Worm (Caenorhabditis elegans): ENCODE measurements around the gene acs-4.

Gene acs-4

ce11 chrIII:7162065-7162762, 5.4 kb upstream of the acs-4 start, which contains the start of the genes syf-2 and K04G7.1 (continued):
- peak; percentile 83 for TF ChIP-seq jun-1 (tag; optimal IDR thresholded peaks at IDR 0.05)
- TF ChIP-seq skn-1 (tag; optimal IDR thresholded peaks at IDR 0.05) = peak; percentile 79
- TF ChIP-seq fkh-10 (GFP tag; optimal IDR thresholded peaks at IDR 0.05) = peak; percentile 85
- TF ChIP-seq pqm-1 (tag; optimal IDR thresholded peaks at IDR 0.05) = peak; percentile 29
- peak; percentile 20 for TF ChIP-seq ZK546.5 (tag; optimal IDR thresholded peaks at IDR 0.05)
- TF ChIP-seq fos-1 (tag; optimal IDR thresholded peaks at IDR 0.05) = no peak

ce11 chrIII:7165276-7165675, 2.4 kb upstream of the acs-4 start:
- TF ChIP-seq lin-39 (tag; optimal IDR thresholded peaks at IDR 0.05) (no peak), egl-27 (tag; optimal IDR thresholded peaks at IDR 0.05) (no peak), mdl-1 (tag; optimal IDR thresholded peaks at IDR 0.05) (no peak), nhr-237 (tag; optimal IDR thresholded peaks at IDR 0.05) (no peak), hmg-11 (tag; optimal IDR thresholded peaks at IDR 0.05) (no peak), nhr-11 (tag; optimal IDR thresholded peaks at IDR 0.05) (no peak), nhr-25 (tag; optimal IDR thresholded peaks at IDR 0.05) (no peak), tbx-2 (tag; optimal IDR thresholded peaks at IDR 0.05) (no peak), nhr-28 (tag; optimal IDR thresholded peaks at IDR 0.05) (no peak), jun-1 (tag; optimal IDR thresholded peaks at IDR 0.05) (no peak), unc-62 (GFP tag; optimal IDR thresholded peaks at IDR 0.05) (no peak), daf-12 (tag; optimal IDR thresholded peaks at IDR 0.05) (no peak), lsy-12 (tag; optimal IDR thresholded peaks at IDR 0.05) (no peak), unc-39 (tag; optimal IDR thresholded peaks at IDR 0.05) (no peak), fkh-2 (tag; optimal IDR thresholded peaks at IDR 0.05) (no peak), ZK546.5 (tag; optimal IDR thresholded peaks at IDR 0.05) (no peak)

ce11 chrIII:7165816-7166229, 1.8 kb upstream of the acs-4 start:
- TF ChIP-seq lsy-12 (tag; optimal IDR thresholded peaks at IDR 0.05) (peak; percentile 27), lin-15B (tag; optimal IDR thresholded peaks at IDR 0.05) (peak; percentile 42), skn-1 (tag; optimal IDR thresholded peaks at IDR 0.05) (peak; percentile 72), lin-39 (tag; optimal IDR thresholded peaks at IDR 0.05) (peak; percentile 5), egl-5 (tag; optimal IDR thresholded peaks at IDR 0.05) (peak; percentile 44), pha-4 (tag; optimal IDR thresholded peaks at IDR 0.05) (peak; percentile 70), pqm-1 (tag; optimal IDR thresholded peaks at IDR 0.05) (peak; percentile 97), fos-1 (tag; optimal IDR thresholded peaks at IDR 0.05) (peak; percentile 18), nhr-77 (tag; optimal IDR thresholded peaks at IDR 0.05) (no peak), mdl-1 (tag; optimal IDR thresholded peaks at IDR 0.05) (peak; percentile 58), ceh-16 (tag; optimal IDR thresholded peaks at IDR 0.05) (no peak), ceh-28 (tag; optimal IDR thresholded peaks at IDR 0.05) (peak; percentile 38), elt-2 (tag; optimal IDR thresholded peaks at IDR 0.05) (peak; percentile 97), jun-1 (tag; optimal IDR thresholded peaks at IDR 0.05) (peak; percentile 82), nhr-25 (tag; optimal IDR thresholded peaks at IDR 0.05) (no peak), nfya-1 (tag; optimal IDR thresholded peaks at IDR 0.05; ENCODE audit: insufficient read depth) (peak; percentile 50), snpc-4 (tag; optimal IDR thresholded peaks at IDR 0.05) (peak; percentile 37), unc-62 (GFP tag; optimal IDR thresholded peaks at IDR 0.05) (no peak)

- peak; percentile 91 for TF ChIP-seq elt-2 (tag; optimal IDR thresholded peaks at IDR 0.05)
- no peak for TF ChIP-seq nhr-28 (tag; optimal IDR thresholded peaks at IDR 0.05)
- TF ChIP-seq hmg-11 (tag; optimal IDR thresholded peaks at IDR 0.05) = peak; percentile 91
- TF ChIP-seq pha-4 (tag; optimal IDR thresholded peaks at IDR 0.05) = peak; percentile 51
- TF ChIP-seq pqm-1 (tag; optimal IDR thresholded peaks at IDR 0.05) = peak; percentile 65
- peak; percentile 68 for TF ChIP-seq lin-39 (tag; optimal IDR thresholded peaks at IDR 0.05)
- TF ChIP-seq lsy-12 (tag; optimal IDR thresholded peaks at IDR 0.05) = no peak
- TF ChIP-seq egl-27 (tag; optimal IDR thresholded peaks at IDR 0.05) = peak; percentile 54
- TF ChIP-seq nfya-1 (tag; optimal IDR thresholded peaks at IDR 0.05; ENCODE audit: insufficient read depth) = peak; percentile 77
- TF ChIP-seq fkh-10 (GFP tag; optimal IDR thresholded peaks at IDR 0.05) = peak; percentile 23
- TF ChIP-seq fos-1 (tag; optimal IDR thresholded peaks at IDR 0.05) = no peak
- peak; percentile 74 for TF ChIP-seq lin-15B (tag; optimal IDR thresholded peaks at IDR 0.05)
These were observed 722 bp upstream of the acs-4 start for ce11 chrIII:7166664-7167567.

- TF ChIP-seq sea-2 (GFP tag; optimal IDR thresholded peaks at IDR 0.05) (no peak), elt-1 (tag; optimal IDR thresholded peaks at IDR 0.05) (no peak), jun-1 (tag; optimal IDR thresholded peaks at IDR 0.05) (no peak), pha-4 (tag; optimal IDR thresholded peaks at IDR 0.05) (no peak), unc-39 (tag; optimal IDR thresholded peaks at IDR 0.05) (no peak), nhr-11 (tag; optimal IDR thresholded peaks at IDR 0.05) (no peak), lin-15B (tag; optimal IDR thresholded peaks at IDR 0.05) (no peak), ztf-4 (tag; optimal IDR thresholded peaks at IDR 0.05) (no peak), ceh-16 (tag; optimal IDR thresholded peaks at IDR 0.05) (no peak), nfya-1 (tag; optimal IDR thresholded peaks at IDR 0.05; ENCODE audit: insufficient read depth) (no peak), skn-1 (tag; optimal IDR thresholded peaks at IDR 0.05) (no peak), tbx-2 (tag; optimal IDR thresholded peaks at IDR 0.05) (no peak), lin-39 (tag; optimal IDR thresholded peaks at IDR 0.05) (no peak)
These were observed 2.5 kb downstream of the acs-4 start for ce11 chrIII:7170090-7170489.

Data from whole organism, L3 larva.